Worm (Caenorhabditis elegans) whole organism, young adult: ENCODE measurements around the gene K05B2.2.

Experiments
- ama-1 ChIP-seq, 3 experiments: fragments of 150-350 bp in 1 of 3; sonication (generic microtip) in 2 of 3; optimal IDR thresholded peaks; 2 replicates each; lab custom pipeline; 2014 to 2018; ENCODE audit warnings: missing biosample characterization in 2 of 3, missing genetic modification characterization in 2 of 3, missing genetic modification reagents in 2 of 3
- pha-4 ChIP-seq: fragments of 150-350 bp; sonication (generic microtip); optimal IDR thresholded peaks from 2 replicates; lab custom pipeline; 2014; ENCODE audit warnings: missing biosample characterization, missing genetic modification reagents, missing genetic modification characterization

ce11 chrX:4862062-4862461 is 43.8 kb upstream of the K05B2.2 start:
- no peak for TF ChIP-seq ama-1 (optimal IDR thresholded peaks at IDR 0.05; lab: Kevin White, UChicago)
- no peak for TF ChIP-seq ama-1 (GFP tag; optimal IDR thresholded peaks at IDR 0.05; lab: Kevin White, UChicago)
- no peak for TF ChIP-seq pha-4 (tag; lab: Kevin White, UChicago)
